Worm (Caenorhabditis elegans): ENCODE measurements around the gene unc-44.

unc-44 gene

DNA sequence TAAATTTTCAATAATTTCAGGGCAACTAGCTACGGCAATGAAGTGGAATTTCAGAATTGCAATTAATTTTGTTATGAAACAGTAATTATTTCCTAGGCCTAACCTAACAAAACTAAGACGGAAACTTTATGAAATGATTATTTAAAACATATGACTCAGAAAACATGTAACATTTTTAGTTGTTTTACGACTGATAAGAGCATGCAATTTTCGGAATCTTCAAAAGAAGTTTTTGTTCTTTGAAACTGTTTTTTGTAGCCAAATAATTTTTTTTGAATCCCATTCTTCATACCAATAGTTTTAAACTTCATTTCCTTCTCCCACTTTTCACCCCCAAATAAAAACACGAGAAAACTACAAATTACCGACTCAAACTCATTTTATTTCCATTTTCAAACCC, 73.7 kb downstream of the unc-44 start:
- TF ChIP-seq alr-1 (tag; optimal IDR thresholded peaks at IDR 0.05) (no peak), fos-1 (tag; optimal IDR thresholded peaks at IDR 0.05) (peak; percentile 24), elt-1 (tag; optimal IDR thresholded peaks at IDR 0.05) (no peak)

DNA sequence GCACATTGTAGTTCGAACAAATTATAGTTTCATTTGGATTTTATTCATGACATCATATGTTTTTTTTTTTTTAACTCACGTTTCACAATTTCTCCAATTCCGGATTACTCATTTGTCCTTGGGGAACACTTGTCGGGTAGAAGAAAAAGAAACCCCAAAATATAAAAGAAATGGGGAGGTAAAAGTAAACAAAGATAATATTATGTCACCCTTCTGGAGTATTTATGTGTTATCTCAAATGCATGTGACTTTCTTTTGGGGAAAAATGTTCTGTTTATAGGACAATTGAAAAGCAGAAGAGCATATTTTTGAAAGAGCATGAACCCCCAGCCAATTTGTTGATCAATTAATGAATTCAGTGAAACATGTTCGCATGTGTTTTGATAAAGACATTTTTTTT, 76.5 kb downstream of the unc-44 start:
- TF ChIP-seq crh-2 (tag; optimal IDR thresholded peaks at IDR 0.05) (peak; percentile 2), fos-1 (tag; optimal IDR thresholded peaks at IDR 0.05) (no peak)

DNA sequence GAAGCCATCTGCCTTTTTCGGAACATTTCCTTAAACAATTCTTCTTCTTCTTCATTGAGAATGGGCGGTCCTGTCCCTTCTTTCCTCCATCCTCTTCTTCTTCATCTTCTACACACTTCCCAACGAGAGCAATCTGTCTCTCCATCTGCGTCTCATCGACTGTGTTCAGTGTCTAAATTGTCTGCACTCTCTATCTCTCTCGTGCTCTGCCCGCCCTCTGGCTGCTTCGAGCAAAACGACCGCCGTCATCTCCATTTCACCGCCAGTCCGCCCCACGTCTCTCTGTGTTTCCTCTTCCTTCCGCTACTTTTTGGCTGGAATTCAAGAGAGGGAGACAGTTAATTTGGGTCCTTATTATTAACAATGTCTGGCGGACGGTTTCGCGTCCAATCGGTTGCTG, 78.1 kb downstream of the unc-44 start:
- TF ChIP-seq C34F6.9 (tag; optimal IDR thresholded peaks at IDR 0.05): peak; percentile 31
- TF ChIP-seq crh-2 (tag; optimal IDR thresholded peaks at IDR 0.05): peak; percentile 11
- TF ChIP-seq elt-3 (tag; optimal IDR thresholded peaks at IDR 0.05): no peak
- peak; percentile 15 for TF ChIP-seq nhr-129 (tag; optimal IDR thresholded peaks at IDR 0.05)
- TF ChIP-seq unc-55 (GFP tag; optimal IDR thresholded peaks at IDR 0.05): peak; percentile 40
- no peak for TF ChIP-seq lin-39 (tag; optimal IDR thresholded peaks at IDR 0.05)
- TF ChIP-seq sma-9 (GFP tag; optimal IDR thresholded peaks at IDR 0.05): peak; percentile 39
- TF ChIP-seq sma-9 (tag; optimal IDR thresholded peaks at IDR 0.05): no peak
- peak; percentile 4 for TF ChIP-seq F13H6.1 (tag; optimal IDR thresholded peaks at IDR 0.05)
- no peak for TF ChIP-seq R02D3.7 (tag; optimal IDR thresholded peaks at IDR 0.05)
- peak in 1 of 2 experiments; percentile 22 for TF ChIP-seq lsy-2 (tag; optimal IDR thresholded peaks at IDR 0.05)

Measured in whole organism, L2 larva.